Fruit fly (Drosophila melanogaster): ENCODE data around the gene VhaAC39-2.

Gene VhaAC39-2

DNA sequence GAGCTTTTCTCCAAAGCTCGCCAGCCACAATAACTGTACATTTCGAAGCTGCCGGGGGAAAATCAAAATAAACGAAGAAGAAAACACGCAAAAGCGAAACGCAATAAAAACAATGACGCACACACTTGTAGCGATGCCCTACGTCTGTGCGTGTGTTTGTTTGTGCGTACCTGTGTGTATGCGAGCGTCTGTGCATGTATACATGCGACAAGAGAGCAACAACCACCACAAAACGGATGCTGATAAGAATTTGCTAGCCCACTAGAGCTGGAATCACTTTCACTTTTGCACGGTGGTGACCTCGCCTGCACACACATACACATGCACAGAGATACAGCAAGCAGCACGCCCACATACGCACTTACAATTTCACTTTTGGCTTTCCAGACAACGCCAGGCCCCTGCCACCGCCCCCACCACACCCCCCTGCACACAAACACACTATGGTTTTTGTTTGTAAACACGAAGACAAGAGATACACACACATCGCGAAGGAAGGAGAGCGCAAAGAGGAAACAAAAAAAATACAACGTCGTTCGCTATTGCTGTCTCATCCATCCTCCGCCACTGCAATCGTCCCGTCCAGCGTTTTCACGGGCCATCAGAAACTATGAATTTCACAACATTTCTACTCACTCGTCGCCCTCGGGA lies 2.1 kb downstream of the VhaAC39-2 start (continued):
- TF ChIP-seq mirr (GFP tag; optimal IDR thresholded peaks at IDR 0.05) (peak; percentile 69), CG7786 (GFP tag; optimal IDR thresholded peaks at IDR 0.05) (no peak), CTCF (GFP tag; optimal IDR thresholded peaks at IDR 0.05) (no peak), CG11247 (GFP tag; IDR thresholded peaks at IDR 0.05) (no peak), BEAF-32 (GFP tag; optimal IDR thresholded peaks at IDR 0.05) (no peak), zen2 (GFP tag; IDR thresholded peaks at IDR 0.05; ENCODE audit: partially characterized antibody) (no peak), sc (optimal IDR thresholded peaks at IDR 0.05) (no peak), sc (GFP tag; optimal IDR thresholded peaks at IDR 0.05) (no peak), Nf-YC (tag; optimal IDR thresholded peaks at IDR 0.05) (peak; percentile 32), al (GFP tag; IDR thresholded peaks at IDR 0.05) (no peak), insv (GFP tag; optimal IDR thresholded peaks at IDR 0.05) (peak in 1 of 2 experiments; percentile 95), CG15073 (GFP tag; optimal IDR thresholded peaks at IDR 0.05) (no peak), ERR (GFP tag; optimal IDR thresholded peaks at IDR 0.05) (no peak), NC2β (GFP tag; optimal IDR thresholded peaks at IDR 0.05) (no peak), GATAe (GFP tag; conservative IDR thresholded peaks at IDR 0.05) (no peak), pita (GFP tag; optimal IDR thresholded peaks at IDR 0.05) (no peak), Tbp (GFP tag; optimal IDR thresholded peaks at IDR 0.05) (no peak), CG10274 (GFP tag; optimal IDR thresholded peaks at IDR 0.05) (peak; percentile 49), peb (GFP tag; IDR thresholded peaks at IDR 0.05) (no peak), Sry-δ (GFP tag; optimal IDR thresholded peaks at IDR 0.05) (no peak), CG7928 (GFP tag; optimal IDR thresholded peaks at IDR 0.05) (no peak), jing (GFP tag; optimal IDR thresholded peaks at IDR 0.05) (no peak), CG1529 (GFP tag; optimal IDR thresholded peaks at IDR 0.05) (no peak), lov (optimal IDR thresholded peaks at IDR 0.05) (no peak), lov (GFP tag; IDR thresholded peaks at IDR 0.05) (no peak), Oaz (GFP tag; IDR thresholded peaks at IDR 0.05) (no peak), lilli (GFP tag; optimal IDR thresholded peaks at IDR 0.05) (no peak), twi (tag; optimal IDR thresholded peaks at IDR 0.05) (peak; percentile 45), HLH3B (GFP tag; IDR thresholded peaks at IDR 0.05) (no peak), CG9817 (tag; optimal IDR thresholded peaks at IDR 0.05) (no peak), Antp (GFP tag; optimal IDR thresholded peaks at IDR 0.05) (no peak), chinmo (GFP tag; IDR thresholded peaks at IDR 0.05; ENCODE audit: partially characterized antibody) (peak; percentile 91), Bdp1 (GFP tag; optimal IDR thresholded peaks at IDR 0.05) (no peak), CG1233 (GFP tag; optimal IDR thresholded peaks at IDR 0.05) (peak; percentile 40), her (GFP tag; optimal IDR thresholded peaks at IDR 0.05) (no peak), esg (GFP tag; conservative IDR thresholded peaks at IDR 0.05) (no peak), Oli (tag; optimal IDR thresholded peaks at IDR 0.05) (no peak), CG11696 (GFP tag; IDR thresholded peaks at IDR 0.05) (no peak), Rfx (GFP tag; IDR thresholded peaks at IDR 0.05) (peak; percentile 40; the same call in 1 of the 2 replicates), CG43689 (GFP tag; IDR thresholded peaks at IDR 0.05) (no peak), vfl (GFP tag; optimal IDR thresholded peaks at IDR 0.05) (no peak), CHES-1-like (GFP tag; optimal IDR thresholded peaks at IDR 0.05) (no peak), CG2202 (tag; optimal IDR thresholded peaks at IDR 0.05) (no peak), hb (GFP tag; IDR thresholded peaks at IDR 0.05; ENCODE audit: partially characterized antibody) (no peak), sob (GFP tag; IDR thresholded peaks at IDR 0.05) (0 out of 2 replicates have a peak, but pooled peaks have one; percentile 44), psq (GFP tag; optimal IDR thresholded peaks at IDR 0.05) (peak; percentile 98), Meics (GFP tag; optimal IDR thresholded peaks at IDR 0.05) (peak; percentile 9), CG2889 (GFP tag; IDR thresholded peaks at IDR 0.05) (no peak), CG10366 (GFP tag; IDR thresholded peaks at IDR 0.05) (no peak), Fer1 (GFP tag; optimal IDR thresholded peaks at IDR 0.05) (peak; percentile 28), CG13296 (GFP tag; optimal IDR thresholded peaks at IDR 0.05) (no peak), klu (GFP tag; IDR thresholded peaks at IDR 0.05) (no peak; the same call in 1 of the 2 replicates), nmo (GFP tag; optimal IDR thresholded peaks at IDR 0.05) (peak; percentile 46)

All from whole organism, embryonic.